Worm (Caenorhabditis elegans) whole organism, early embryonic: ENCODE results near the gene abu-14.

ENCODE experiments used
- aly-1 ChIP-seq: sonication (generic microtip); optimal IDR thresholded peaks from 2 replicates; lab custom pipeline; 2016; ENCODE audit warnings: missing genetic modification characterization, missing compliant biosample characterization
- ama-1 ChIP-seq: fragments of 150-350 bp; optimal IDR thresholded peaks from 2 replicates; lab custom pipeline; 2014
- ceh-13 ChIP-seq: fragments of 200-800 bp; sonication (Bioruptor generic); optimal IDR thresholded peaks from 2 replicates; lab custom pipeline; 2018; ENCODE audit warnings: mild to moderate bottlenecking, missing genetic modification characterization, missing compliant biosample characterization
- ets-7 ChIP-seq: sonication (generic microtip); optimal IDR thresholded peaks from 2 replicates; lab custom pipeline; 2016; ENCODE audit warnings: missing genotype, missing genetic modification characterization, missing compliant biosample characterization
- flt-1 ChIP-seq: fragments of 200-800 bp; sonication (Bioruptor generic); IDR thresholded peaks from 2 replicates; pipeline ENCODE4 v1.3.6; 2022; ENCODE audit warnings: missing genetic modification characterization, missing compliant biosample characterization
- hnd-1 ChIP-seq: sonication (generic microtip); optimal IDR thresholded peaks from 2 replicates; lab custom pipeline; 2016; ENCODE audit warnings: missing genetic modification characterization, missing compliant biosample characterization
- pes-1 ChIP-seq: fragments of 200-800 bp; sonication (Bioruptor generic); IDR thresholded peaks from 2 replicates; pipeline ENCODE4 v1.3.6; 2022; ENCODE audit warnings: missing genetic modification reagents, missing genetic modification characterization, missing compliant biosample characterization
- scrt-1 ChIP-seq: fragments of 200-800 bp; sonication (Bioruptor generic); IDR thresholded peaks from 2 replicates; pipeline ENCODE4 v1.3.6; 2022; ENCODE audit warnings: missing genetic modification characterization, missing compliant biosample characterization
- sea-1 ChIP-seq: fragments of 200-800 bp; sonication (Bioruptor generic); conservative IDR thresholded peaks from 2 replicates; pipeline ENCODE4 v1.3.6; 2022; ENCODE audit warnings: missing genetic modification characterization, missing compliant biosample characterization

ce11 chrII:9269588-9269987 is 42.6 kb upstream of the abu-14 start, which contains the start of gene C01G6.3:
- TF ChIP-seq sea-1 (GFP tag; lab: Robert Waterston, UW) (no peak), ama-1 (no peak), aly-1 (tag; lab: Kevin White, UChicago) (no peak), scrt-1 (no peak), ets-7 (tag; lab: Kevin White, UChicago) (no peak), hnd-1 (tag; lab: Kevin White, UChicago) (no peak), pes-1 (GFP tag; lab: Robert Waterston, UW) (no peak), flt-1 (no peak), ceh-13 (GFP tag; lab: Kevin White, UChicago) (no peak)
